Worm (Caenorhabditis elegans) whole organism, mixed stage, embryonic: ENCODE data around the gene lec-2.
A peak's percentile ranks its signal among the peaks of the same experiment; 100 is the strongest.

Experiments used
- M03D4.4 ChIP-seq: sonication (generic microtip); optimal IDR thresholded peaks from 2 replicates; lab custom pipeline; 2017; ENCODE audit warnings: mild to moderate bottlenecking, missing genetic modification characterization, missing compliant biosample characterization
- bed-3 ChIP-seq: fragments of 200-800 bp; sonication (Bioruptor generic); optimal IDR thresholded peaks from 3 replicates; lab custom pipeline; 2018; ENCODE audit warnings: mild to moderate bottlenecking, missing genetic modification characterization, moderate library complexity, missing compliant biosample characterization
- blmp-1 ChIP-seq: fragments of 150-350 bp; optimal IDR thresholded peaks from 2 replicates; lab custom pipeline; 2014; ENCODE audit warnings: missing biosample characterization, missing genetic modification characterization
- ceh-39 ChIP-seq: fragments of 150-350 bp; optimal IDR thresholded peaks from 2 replicates; lab custom pipeline; 2014; ENCODE audit warnings: missing biosample characterization, missing genetic modification characterization
- ceh-43 ChIP-seq: fragments of 200-800 bp; sonication (Bioruptor generic); optimal IDR thresholded peaks from 2 replicates; lab custom pipeline; 2018; ENCODE audit warnings: mild to moderate bottlenecking, missing genetic modification characterization, moderate library complexity, missing compliant biosample characterization
- ceh-83 ChIP-seq: fragments of 200-800 bp; sonication (Bioruptor generic); optimal IDR thresholded peaks from 2 replicates; lab custom pipeline; 2018; ENCODE audit warnings: mild to moderate bottlenecking, missing genetic modification characterization, missing compliant biosample characterization
- ces-1 ChIP-seq: fragments of 150-350 bp; optimal IDR thresholded peaks from 2 replicates; lab custom pipeline; 2014; ENCODE audit warnings: missing biosample characterization, missing genetic modification reagents, missing genetic modification characterization
- cnd-1 ChIP-seq: fragments of 200-800 bp; sonication (Bioruptor generic); optimal IDR thresholded peaks from 2 replicates; lab custom pipeline; 2018; ENCODE audit warnings: mild to moderate bottlenecking, missing genetic modification characterization, missing compliant biosample characterization
- drap-1 ChIP-seq: fragments of 200-800 bp; sonication (Bioruptor generic); optimal IDR thresholded peaks from 3 replicates; lab custom pipeline; 2018; ENCODE audit warnings: mild to moderate bottlenecking, missing genetic modification characterization, missing compliant biosample characterization
- elt-1 ChIP-seq: sonication (generic microtip); optimal IDR thresholded peaks from 2 replicates; lab custom pipeline; 2017; ENCODE audit warnings: missing genetic modification characterization, mild to moderate bottlenecking, missing compliant biosample characterization, antibody characterized with exemption, moderate library complexity, borderline replicate concordance; ENCODE audit not compliant: insufficient read depth
- elt-3 ChIP-seq: fragments of 150-350 bp; optimal IDR thresholded peaks from 2 replicates; lab custom pipeline; 2014; ENCODE audit warnings: missing biosample characterization, missing genetic modification characterization
- flh-1 ChIP-seq: fragments of 200-800 bp; sonication (Bioruptor generic); optimal IDR thresholded peaks from 2 replicates; lab custom pipeline; 2018; ENCODE audit warnings: mild to moderate bottlenecking, missing genetic modification characterization, moderate library complexity, missing compliant biosample characterization
- ham-2 ChIP-seq: fragments of 200-800 bp; sonication (Bioruptor generic); optimal IDR thresholded peaks from 2 replicates; lab custom pipeline; 2018; ENCODE audit warnings: mild to moderate bottlenecking, missing genetic modification characterization, missing compliant biosample characterization
- hlh-1 ChIP-seq: fragments of 150-350 bp; optimal IDR thresholded peaks from 2 replicates; lab custom pipeline; 2014; ENCODE audit warnings: missing biosample characterization, missing genetic modification reagents, missing genetic modification characterization
- lin-13 ChIP-seq: fragments of 150-350 bp; optimal IDR thresholded peaks from 2 replicates; lab custom pipeline; 2014; ENCODE audit warnings: missing biosample characterization, missing genetic modification characterization
- lin-32 ChIP-seq: fragments of 200-800 bp; sonication (Bioruptor generic); optimal IDR thresholded peaks from 2 replicates; lab custom pipeline; 2018; ENCODE audit warnings: mild to moderate bottlenecking, missing genetic modification characterization, missing compliant biosample characterization
- lsy-2 ChIP-seq: fragments of 150-350 bp; optimal IDR thresholded peaks from 2 replicates; lab custom pipeline; 2014; ENCODE audit warnings: missing biosample characterization, missing genetic modification characterization
- mab-5 ChIP-seq: fragments of 150-350 bp; optimal IDR thresholded peaks from 2 replicates; lab custom pipeline; 2014; ENCODE audit warnings: missing biosample characterization, missing genetic modification characterization
- mep-1 ChIP-seq: fragments of 150-350 bp; optimal IDR thresholded peaks from 2 replicates; lab custom pipeline; 2017; ENCODE audit warnings: missing biosample characterization, missing genetic modification reagents, missing genetic modification characterization, inconsistent platforms
- mls-2 ChIP-seq: sonication (generic microtip); optimal IDR thresholded peaks from 2 replicates; lab custom pipeline; 2016; ENCODE audit warnings: mild to moderate bottlenecking, missing genetic modification characterization, moderate library complexity, missing compliant biosample characterization
- nhr-12 ChIP-seq: fragments of 150-350 bp; optimal IDR thresholded peaks from 2 replicates; lab custom pipeline; 2014; ENCODE audit warnings: missing biosample characterization, missing genetic modification characterization
- nhr-2 ChIP-seq: fragments of 150-350 bp; optimal IDR thresholded peaks from 2 replicates; lab custom pipeline; 2014; ENCODE audit warnings: missing biosample characterization, missing genetic modification characterization
- nhr-237 ChIP-seq: fragments of 150-350 bp; optimal IDR thresholded peaks from 2 replicates; lab custom pipeline; 2014; ENCODE audit warnings: missing biosample characterization, missing genetic modification characterization
- nhr-28 ChIP-seq: fragments of 150-350 bp; optimal IDR thresholded peaks from 2 replicates; lab custom pipeline; 2014; ENCODE audit warnings: missing biosample characterization, missing genetic modification characterization
- nhr-76 ChIP-seq: sonication (generic microtip); optimal IDR thresholded peaks from 2 replicates; lab custom pipeline; 2017; ENCODE audit warnings: missing biosample characterization, missing genetic modification characterization
- pha-4 ChIP-seq: fragments of 150-350 bp; optimal IDR thresholded peaks from 2 replicates; lab custom pipeline; 2018; ENCODE audit warnings: missing biosample characterization, missing genetic modification reagents, missing genetic modification characterization
- sem-2 ChIP-seq: fragments of 200-800 bp; sonication (Bioruptor generic); optimal IDR thresholded peaks from 2 replicates; lab custom pipeline; 2018; ENCODE audit warnings: mild to moderate bottlenecking, missing genetic modification characterization, missing compliant biosample characterization
- snpc-4 ChIP-seq: fragments of 150-350 bp; optimal IDR thresholded peaks from 2 replicates; lab custom pipeline; 2014; ENCODE audit warnings: missing biosample characterization, missing genetic modification characterization
- sptf-1 ChIP-seq: sonication (generic microtip); optimal IDR thresholded peaks from 2 replicates; lab custom pipeline; 2017; ENCODE audit warnings: mild to moderate bottlenecking, missing genetic modification characterization, moderate library complexity, missing compliant biosample characterization
- tbx-8 ChIP-seq: fragments of 200-800 bp; sonication (Bioruptor generic); optimal IDR thresholded peaks from 2 replicates; lab custom pipeline; 2018; ENCODE audit warnings: mild to moderate bottlenecking, missing genetic modification characterization, moderate library complexity, missing compliant biosample characterization
- unc-120 ChIP-seq: sonication (generic microtip); optimal IDR thresholded peaks from 2 replicates; lab custom pipeline; 2017; ENCODE audit warnings: missing genetic modification characterization, missing compliant biosample characterization; ENCODE audit not compliant: poor library complexity, severe bottlenecking
- unc-39 ChIP-seq: fragments of 150-350 bp; optimal IDR thresholded peaks from 2 replicates; lab custom pipeline; 2014; ENCODE audit warnings: missing biosample characterization, missing genetic modification characterization
- unc-62 ChIP-seq: fragments of 150-350 bp; optimal IDR thresholded peaks from 2 replicates; lab custom pipeline; 2014; ENCODE audit warnings: missing biosample characterization, missing genetic modification reagents, missing genetic modification characterization
- zip-8 ChIP-seq: fragments of 150-350 bp; optimal IDR thresholded peaks from 2 replicates; lab custom pipeline; 2014; ENCODE audit warnings: missing biosample characterization, missing genetic modification characterization
- ztf-11 ChIP-seq: fragments of 150-350 bp; optimal IDR thresholded peaks from 2 replicates; lab custom pipeline; 2014; ENCODE audit warnings: missing biosample characterization, missing genetic modification characterization

lec-2 gene

ce11 chrII:9989533-9989932 is 26.4 kb downstream of the lec-2 start:
- TF ChIP-seq nhr-12: no peak
- no peak for TF ChIP-seq M03D4.4
- no peak for TF ChIP-seq lin-32
- TF ChIP-seq elt-1: no peak
- TF ChIP-seq, all 35 proteins: peak for 0

- no peak for TF ChIP-seq mab-5 (tag; lab: Kevin White, UChicago)
Observed at ce11 chrII:9988620-9989019, 27.4 kb downstream of the lec-2 start.

- TF ChIP-seq nhr-2 (tag; lab: Kevin White, UChicago): no peak
- no peak for TF ChIP-seq sptf-1 (tag; lab: Kevin White, UChicago)
- TF ChIP-seq unc-62: peak; percentile 64
- TF ChIP-seq ceh-39 (tag; lab: Kevin White, UChicago): no peak
- no peak for TF ChIP-seq elt-3 (tag; lab: Kevin White, UChicago)
- TF ChIP-seq hlh-1 (tag; lab: Kevin White, UChicago): peak; percentile 63
- no peak for TF ChIP-seq nhr-76 (tag; lab: Kevin White, UChicago)
Observed at ce11 chrII:9986635-9987575, 29.1 kb downstream of the lec-2 start.

- no peak for TF ChIP-seq elt-1
- TF ChIP-seq elt-3 (tag; lab: Kevin White, UChicago): no peak
- TF ChIP-seq ceh-43 (GFP tag; lab: Kevin White, UChicago): no peak
- no peak for TF ChIP-seq zip-8
- peak; percentile 86 for TF ChIP-seq unc-120
- no peak for TF ChIP-seq sem-2
- TF ChIP-seq unc-62: peak; percentile 89
- peak; percentile 42 for TF ChIP-seq sptf-1 (tag; lab: Kevin White, UChicago)
- no peak for TF ChIP-seq ham-2 (GFP tag; lab: Kevin White, UChicago)
- TF ChIP-seq lin-13: no peak
- no peak for TF ChIP-seq ceh-83 (GFP tag; lab: Kevin White, UChicago)
- TF ChIP-seq mab-5 (tag; lab: Kevin White, UChicago): no peak
- no peak for TF ChIP-seq drap-1
- no peak for TF ChIP-seq nhr-28 (tag; lab: Kevin White, UChicago)
- TF ChIP-seq M03D4.4: no peak
- TF ChIP-seq nhr-2 (tag; lab: Kevin White, UChicago): no peak
- no peak for TF ChIP-seq tbx-8 (GFP tag; lab: Kevin White, UChicago)
- TF ChIP-seq unc-39 (tag; lab: Kevin White, UChicago): no peak
- no peak for TF ChIP-seq ztf-11 (tag; lab: Kevin White, UChicago)
- peak; percentile 21 for TF ChIP-seq mls-2 (tag; lab: Kevin White, UChicago)
- TF ChIP-seq pha-4 (tag; lab: Kevin White, UChicago): no peak
- TF ChIP-seq cnd-1 (tag; lab: Kevin White, UChicago): no peak
- TF ChIP-seq lsy-2 (tag; lab: Kevin White, UChicago): no peak
- TF ChIP-seq nhr-12: no peak
- no peak for TF ChIP-seq bed-3
- peak; percentile 53 for TF ChIP-seq mep-1 (tag; lab: Kevin White, UChicago)
- no peak for TF ChIP-seq blmp-1
- no peak for TF ChIP-seq flh-1 (GFP tag; lab: Kevin White, UChicago)
- TF ChIP-seq hlh-1 (tag; lab: Kevin White, UChicago): peak; percentile 2
- TF ChIP-seq ces-1 (GFP tag; lab: Kevin White, UChicago): no peak
- no peak for TF ChIP-seq lin-32
- TF ChIP-seq nhr-237 (tag; lab: Kevin White, UChicago): no peak
- TF ChIP-seq ceh-39 (tag; lab: Kevin White, UChicago): no peak
- no peak for TF ChIP-seq nhr-76 (tag; lab: Kevin White, UChicago)
- no peak for TF ChIP-seq snpc-4 (tag; lab: Kevin White, UChicago)
Observed at ce11 chrII:9984866-9985336, 31.1 kb downstream of the lec-2 start.
